Worm (Caenorhabditis elegans) whole organism, L3 larva: ENCODE results near the gene F53H4.3.

Source experiments
- elt-3 ChIP-seq, 3 experiments: fragments of 150-350 bp in 1 of 3; sonication (generic microtip) in 2 of 3; optimal IDR thresholded peaks; 2 replicates in 2 of 3; 4 replicates in 1 of 3; lab custom pipeline; 2014 to 2017; ENCODE audit warnings: missing biosample characterization in 3 of 3, missing genetic modification characterization in 3 of 3
- lin-39 ChIP-seq: fragments of 150-350 bp; optimal IDR thresholded peaks from 2 replicates; lab custom pipeline; 2018; ENCODE audit warnings: missing biosample characterization, missing genetic modification reagents, missing genetic modification characterization
- nhr-237 ChIP-seq: fragments of 150-350 bp; optimal IDR thresholded peaks from 2 replicates; lab custom pipeline; 2014; ENCODE audit warnings: missing biosample characterization, missing genetic modification characterization
- nhr-77 ChIP-seq: fragments of 150-350 bp; optimal IDR thresholded peaks from 2 replicates; lab custom pipeline; 2014; ENCODE audit warnings: missing biosample characterization, missing genetic modification characterization
- pha-4 ChIP-seq: fragments of 150-350 bp; optimal IDR thresholded peaks from 2 replicates; lab custom pipeline; 2014; ENCODE audit warnings: missing biosample characterization, missing genetic modification reagents, missing genetic modification characterization
- pqm-1 ChIP-seq: fragments of 150-350 bp; optimal IDR thresholded peaks from 2 replicates; lab custom pipeline; 2017; ENCODE audit warnings: missing biosample characterization, missing genetic modification characterization, inconsistent platforms
- unc-62 ChIP-seq: fragments of 150-350 bp; sonication (generic microtip); optimal IDR thresholded peaks from 4 replicates; lab custom pipeline; 2014; ENCODE audit warnings: missing biosample characterization, missing genetic modification reagents, missing genetic modification characterization
- zag-1 ChIP-seq: fragments of 150-350 bp; optimal IDR thresholded peaks from 2 replicates; lab custom pipeline; 2014; ENCODE audit warnings: missing biosample characterization, missing genetic modification characterization
- ztf-4 ChIP-seq: fragments of 150-350 bp; optimal IDR thresholded peaks from 2 replicates; lab custom pipeline; 2014; ENCODE audit warnings: missing biosample characterization, missing genetic modification characterization

DNA sequence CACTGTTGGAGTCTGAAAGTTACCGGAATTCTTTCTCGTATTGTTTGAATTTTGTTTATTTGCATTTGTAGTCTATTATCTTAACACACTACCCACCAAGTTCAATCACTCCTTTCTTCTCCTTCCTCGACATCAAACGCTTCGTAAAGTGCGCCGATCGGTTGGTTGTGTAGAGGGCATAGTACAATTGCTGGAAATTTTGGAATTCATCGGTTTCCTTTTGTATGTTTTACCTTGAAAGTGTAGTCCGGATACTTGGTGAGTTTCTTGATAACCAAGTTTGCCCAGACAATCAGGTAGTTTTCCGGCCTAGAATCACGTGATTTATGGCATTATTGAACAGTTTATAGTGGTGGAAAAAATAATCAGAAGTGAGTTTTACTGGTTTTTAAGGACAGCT lies 40.8 kb downstream of the F53H4.3 start:
- no peak for TF ChIP-seq pha-4
- no peak for TF ChIP-seq elt-3 (tag; optimal IDR thresholded peaks at IDR 0.05; lab: Kevin White, UChicago)
- TF ChIP-seq nhr-77 (tag; lab: Kevin White, UChicago) = no peak
- TF ChIP-seq unc-62 = no peak
- TF ChIP-seq lin-39 = no peak
- TF ChIP-seq zag-1 (tag; lab: Kevin White, UChicago) = no peak
- no peak for TF ChIP-seq ztf-4 (tag; lab: Kevin White, UChicago)
- peak; percentile 5 for TF ChIP-seq pqm-1 (tag; lab: Kevin White, UChicago)
- no peak for TF ChIP-seq nhr-237 (tag; lab: Kevin White, UChicago)
